Fruit fly (Drosophila melanogaster): ENCODE measurements around the gene CG32295.

The CG32295 gene

dm6 chr3L:2551137-2551676 is 24.4 kb upstream of the CG32295 start:
- no peak for TF ChIP-seq GATAd (GFP tag; optimal IDR thresholded peaks at IDR 0.05)
- no peak for TF ChIP-seq psq (GFP tag; optimal IDR thresholded peaks at IDR 0.05)
- TF ChIP-seq N (GFP tag; optimal IDR thresholded peaks at IDR 0.05) = no peak
- TF ChIP-seq Vsx2 (GFP tag; optimal IDR thresholded peaks at IDR 0.05; ENCODE audit: partially characterized antibody) = no peak
- no peak for TF ChIP-seq Mio (GFP tag; optimal IDR thresholded peaks at IDR 0.05)
- no peak for TF ChIP-seq lola (GFP tag; optimal IDR thresholded peaks at IDR 0.05)
- no peak for TF ChIP-seq sv (GFP tag; optimal IDR thresholded peaks at IDR 0.05)
- no peak for TF ChIP-seq Dif (GFP tag; optimal IDR thresholded peaks at IDR 0.05; ENCODE audit: partially characterized antibody)
- TF ChIP-seq Jra (GFP tag; optimal IDR thresholded peaks at IDR 0.05) = no peak
- no peak for TF ChIP-seq dsf (GFP tag; optimal IDR thresholded peaks at IDR 0.05; ENCODE audit: borderline replicate concordance)
- no peak for TF ChIP-seq pan (optimal IDR thresholded peaks at IDR 0.05)
- TF ChIP-seq dmrt93B (GFP tag; optimal IDR thresholded peaks at IDR 0.05) = no peak
- no peak for TF ChIP-seq ey (GFP tag; optimal IDR thresholded peaks at IDR 0.05)
- TF ChIP-seq dl (GFP tag; optimal IDR thresholded peaks at IDR 0.05; ENCODE audit: insufficient read depth in 1 of 2, partially characterized antibody in 2 of 2) = no peak
- TF ChIP-seq woc (GFP tag; optimal IDR thresholded peaks at IDR 0.05) = no peak
- no peak for TF ChIP-seq br (GFP tag; optimal IDR thresholded peaks at IDR 0.05)

- peak; percentile 32 for TF ChIP-seq HLH106 (tag; optimal IDR thresholded peaks at IDR 0.05)
- no peak for TF ChIP-seq dl (GFP tag; optimal IDR thresholded peaks at IDR 0.05; ENCODE audit: insufficient read depth in 1 of 2, partially characterized antibody in 2 of 2)
- no peak for TF ChIP-seq Abd-B (GFP tag; optimal IDR thresholded peaks at IDR 0.05)
- TF ChIP-seq psq (GFP tag; optimal IDR thresholded peaks at IDR 0.05) = no peak
- TF ChIP-seq woc (GFP tag; optimal IDR thresholded peaks at IDR 0.05) = no peak
- TF ChIP-seq rgr (GFP tag; optimal IDR thresholded peaks at IDR 0.05) = peak; percentile 15
- no peak for TF ChIP-seq Hr83 (GFP tag; optimal IDR thresholded peaks at IDR 0.05; ENCODE audit: poor library complexity, severe bottlenecking)
- no peak for TF ChIP-seq GATAd (GFP tag; optimal IDR thresholded peaks at IDR 0.05)
- TF ChIP-seq Sp1 (GFP tag; optimal IDR thresholded peaks at IDR 0.05) = peak; percentile 28
- no peak for TF ChIP-seq dsf (GFP tag; optimal IDR thresholded peaks at IDR 0.05; ENCODE audit: borderline replicate concordance)
- TF ChIP-seq br (GFP tag; optimal IDR thresholded peaks at IDR 0.05) = no peak
- TF ChIP-seq jim (GFP tag; optimal IDR thresholded peaks at IDR 0.05) = no peak
- no peak for TF ChIP-seq sage (GFP tag; optimal IDR thresholded peaks at IDR 0.05)
- TF ChIP-seq h (GFP tag; optimal IDR thresholded peaks at IDR 0.05) = peak; percentile 50
- peak; percentile 47 for TF ChIP-seq dmrt93B (GFP tag; optimal IDR thresholded peaks at IDR 0.05)
- TF ChIP-seq usp (GFP tag; optimal IDR thresholded peaks at IDR 0.05) = no peak
- no peak for TF ChIP-seq CrebA (GFP tag; optimal IDR thresholded peaks at IDR 0.05; ENCODE audit: borderline replicate concordance)
- TF ChIP-seq Myc (optimal IDR thresholded peaks at IDR 0.05) = no peak
- TF ChIP-seq foxo (GFP tag; optimal IDR thresholded peaks at IDR 0.05) = peak in 1 of 2 experiments; percentile 37
- TF ChIP-seq N (GFP tag; optimal IDR thresholded peaks at IDR 0.05) = no peak
- peak; percentile 58 for TF ChIP-seq CG9705 (GFP tag; optimal IDR thresholded peaks at IDR 0.05)
- TF ChIP-seq pan (optimal IDR thresholded peaks at IDR 0.05) = no peak
- TF ChIP-seq ey (GFP tag; optimal IDR thresholded peaks at IDR 0.05) = peak; percentile 20
- TF ChIP-seq CG32264 (GFP tag; optimal IDR thresholded peaks at IDR 0.05) = peak; percentile 15
- peak; percentile 22 for TF ChIP-seq fru (GFP tag; optimal IDR thresholded peaks at IDR 0.05)
- no peak for TF ChIP-seq Mio (GFP tag; optimal IDR thresholded peaks at IDR 0.05)
- no peak for TF ChIP-seq OdsH (GFP tag; optimal IDR thresholded peaks at IDR 0.05)
Observed at dm6 chr3L:2548932-2549331, 22.2 kb upstream of the CG32295 start.

dm6 chr3L:2545913-2546312 is 19.1 kb upstream of the CG32295 start:
- no peak for TF ChIP-seq fru (GFP tag; optimal IDR thresholded peaks at IDR 0.05)
- no peak for TF ChIP-seq pan (optimal IDR thresholded peaks at IDR 0.05)
- no peak for TF ChIP-seq Dif (GFP tag; optimal IDR thresholded peaks at IDR 0.05; ENCODE audit: partially characterized antibody)
- no peak for TF ChIP-seq sv (GFP tag; optimal IDR thresholded peaks at IDR 0.05)
- TF ChIP-seq Myc (optimal IDR thresholded peaks at IDR 0.05) = no peak
- peak; percentile 62 for TF ChIP-seq Hnf4 (GFP tag; optimal IDR thresholded peaks at IDR 0.05)
- peak; percentile 30 for TF ChIP-seq Hr83 (GFP tag; optimal IDR thresholded peaks at IDR 0.05; ENCODE audit: poor library complexity, severe bottlenecking)
- no peak for TF ChIP-seq dsf (GFP tag; optimal IDR thresholded peaks at IDR 0.05; ENCODE audit: borderline replicate concordance)
- peak; percentile 32 for TF ChIP-seq psq (GFP tag; optimal IDR thresholded peaks at IDR 0.05)
- no peak for TF ChIP-seq lola (GFP tag; optimal IDR thresholded peaks at IDR 0.05)
- TF ChIP-seq h (GFP tag; optimal IDR thresholded peaks at IDR 0.05) = peak; percentile 29
- TF ChIP-seq Abd-B (GFP tag; optimal IDR thresholded peaks at IDR 0.05) = no peak

Data from whole organism, wandering third instar larva.